Fruit fly (Drosophila melanogaster) whole organism, wandering third instar larva: Measurements from ENCODE around the gene CG10512.

Source experiments
- Abd-B ChIP-seq: fragments of >200 bp; optimal IDR thresholded peaks from 2 replicates; lab custom pipeline; 2017; ENCODE audit warnings: missing biosample characterization, missing genetic modification characterization
- CG32264 ChIP-seq: fragments of 200-800 bp; sonication (Bioruptor generic); optimal IDR thresholded peaks from 2 replicates; lab custom pipeline; 2016; ENCODE audit warnings: missing biosample characterization, missing genetic modification characterization
- CG9705 ChIP-seq: fragments of 200-800 bp; sonication (Bioruptor generic); optimal IDR thresholded peaks from 2 replicates; lab custom pipeline; 2018; ENCODE audit warnings: missing biosample characterization, mild to moderate bottlenecking, missing genetic modification characterization
- CrebA ChIP-seq: fragments of 200-800 bp; sonication (Bioruptor generic); optimal IDR thresholded peaks from 2 replicates; lab custom pipeline; 2016; ENCODE audit warnings: missing biosample characterization, mild to moderate bottlenecking, missing genetic modification characterization, borderline replicate concordance
- Dfd ChIP-seq: fragments of >200 bp; optimal IDR thresholded peaks from 2 replicates; lab custom pipeline; 2017; ENCODE audit warnings: missing biosample characterization, missing genetic modification characterization
- Dif ChIP-seq: fragments of 200-275, 200-300 bp; sonication (Bioruptor generic); optimal IDR thresholded peaks from 2 replicates; lab custom pipeline; 2018; ENCODE audit warnings: missing biosample characterization, missing genetic modification characterization; ENCODE audit not compliant: partially characterized antibody
- GATAd ChIP-seq: sonication (Bioruptor generic); optimal IDR thresholded peaks from 2 replicates; lab custom pipeline; 2016; ENCODE audit warnings: missing biosample characterization, missing genetic modification characterization
- HLH106 ChIP-seq: fragments of 200-800 bp; optimal IDR thresholded peaks from 3 replicates; lab custom pipeline; 2019; ENCODE audit warnings: missing biosample characterization, mild to moderate bottlenecking, missing genetic modification characterization, moderate library complexity
- Hnf4 ChIP-seq: fragments of 200-800 bp; sonication (Bioruptor generic); optimal IDR thresholded peaks from 2 replicates; lab custom pipeline; 2016; ENCODE audit warnings: missing biosample characterization, mild to moderate bottlenecking, missing genetic modification characterization
- Hr78 ChIP-seq: fragments of >200 bp; optimal IDR thresholded peaks from 2 replicates; lab custom pipeline; 2017; ENCODE audit warnings: missing biosample characterization, missing genetic modification characterization
- Hr83 ChIP-seq: fragments of 200-300 bp; sonication (Bioruptor generic); optimal IDR thresholded peaks from 2 replicates; lab custom pipeline; 2016; ENCODE audit warnings: missing biosample characterization, mild to moderate bottlenecking, missing genetic modification characterization, moderate library complexity; ENCODE audit not compliant: poor library complexity, severe bottlenecking
- Jra ChIP-seq: sonication (Bioruptor generic); optimal IDR thresholded peaks from 2 replicates; lab custom pipeline; 2016; ENCODE audit warnings: missing biosample characterization, missing genetic modification characterization
- Mio ChIP-seq: sonication (Bioruptor generic); optimal IDR thresholded peaks from 2 replicates; lab custom pipeline; 2016; ENCODE audit warnings: missing biosample characterization, missing genetic modification characterization
- Myc ChIP-seq: fragments of >200 bp; optimal IDR thresholded peaks from 2 replicates; lab custom pipeline; 2017
- N ChIP-seq: fragments of >200 bp; optimal IDR thresholded peaks from 2 replicates; lab custom pipeline; 2018; ENCODE audit warnings: missing biosample characterization, missing external identifiers, missing genetic modification characterization
- OdsH ChIP-seq: fragments of 200-800 bp; sonication (Bioruptor generic); optimal IDR thresholded peaks from 2 replicates; lab custom pipeline; 2016; ENCODE audit warnings: missing biosample characterization, mild to moderate bottlenecking, missing genetic modification characterization
- Rel ChIP-seq, 2 experiments: fragments of 200-800 bp; sonication (Bioruptor generic) in 1 of 2; optimal IDR thresholded peaks; 2 replicates in 1 of 2; 3 replicates in 1 of 2; lab custom pipeline; 2016 to 2019; ENCODE audit warnings: mild to moderate bottlenecking in 2 of 2, missing biosample characterization in 2 of 2, missing genetic modification characterization in 2 of 2, moderate library complexity in 1 of 2
- Sp1 ChIP-seq: fragments of 200-800 bp; sonication (Bioruptor generic); optimal IDR thresholded peaks from 3 replicates; lab custom pipeline; 2019; ENCODE audit warnings: missing biosample characterization, mild to moderate bottlenecking, missing genetic modification characterization, moderate library complexity
- Vsx2 ChIP-seq: fragments of 200-300, 225-300 bp; sonication (Bioruptor generic); optimal IDR thresholded peaks from 2 replicates; lab custom pipeline; 2018; ENCODE audit warnings: missing biosample characterization, missing genetic modification characterization; ENCODE audit not compliant: partially characterized antibody
- br ChIP-seq: fragments of 200-800 bp; sonication (Bioruptor generic); optimal IDR thresholded peaks from 2 replicates; lab custom pipeline; 2016; ENCODE audit warnings: missing biosample characterization, missing genetic modification characterization
- brk ChIP-seq: fragments of 200-800 bp; sonication (Bioruptor generic); optimal IDR thresholded peaks from 2 replicates; lab custom pipeline; 2016; ENCODE audit warnings: missing biosample characterization, mild to moderate bottlenecking, missing genetic modification characterization
- dl ChIP-seq, 2 experiments: fragments of 175-275, 200-275 bp in 1 of 2; fragments of 200-275 bp in 1 of 2; sonication (Bioruptor generic); optimal IDR thresholded peaks; lab custom pipeline; 2018; ENCODE audit warnings: mild to moderate bottlenecking in 2 of 2, missing biosample characterization in 2 of 2, missing genetic modification characterization in 2 of 2, moderate library complexity in 2 of 2; ENCODE audit not compliant: partially characterized antibody in 2 of 2, insufficient read depth in 1 of 2
- dmrt93B ChIP-seq: fragments of 200-800 bp; sonication (Bioruptor generic); optimal IDR thresholded peaks from 2 replicates; lab custom pipeline; 2018; ENCODE audit warnings: missing biosample characterization, mild to moderate bottlenecking, missing genetic modification characterization
- dsf ChIP-seq: sonication (Bioruptor generic); optimal IDR thresholded peaks from 2 replicates; lab custom pipeline; 2016; ENCODE audit warnings: missing biosample characterization, missing genetic modification characterization, borderline replicate concordance
- ey ChIP-seq: fragments of 200-800 bp; sonication (Bioruptor generic); optimal IDR thresholded peaks from 2 replicates; lab custom pipeline; 2016; ENCODE audit warnings: missing biosample characterization, missing genetic modification characterization
- foxo ChIP-seq, 2 experiments: fragments of 200-800 bp; sonication (Bioruptor generic); optimal IDR thresholded peaks; 2 replicates in 1 of 2; 3 replicates in 1 of 2; lab custom pipeline; 2016 to 2017; ENCODE audit warnings: missing biosample characterization in 2 of 2, missing genetic modification characterization in 2 of 2
- fru ChIP-seq: fragments of 200-800 bp; sonication (Bioruptor generic); optimal IDR thresholded peaks from 3 replicates; lab custom pipeline; 2016; ENCODE audit warnings: missing biosample characterization, mild to moderate bottlenecking, missing genetic modification characterization
- h ChIP-seq: fragments of 200-800 bp; sonication (Bioruptor generic); optimal IDR thresholded peaks from 3 replicates; lab custom pipeline; 2016; ENCODE audit warnings: missing biosample characterization, mild to moderate bottlenecking, missing genetic modification characterization
- jim ChIP-seq: fragments of 175-275, 200-325 bp; sonication (Bioruptor generic); optimal IDR thresholded peaks from 2 replicates; lab custom pipeline; 2016; ENCODE audit warnings: missing biosample characterization, mild to moderate bottlenecking, missing genetic modification characterization
- lola ChIP-seq: fragments of >200 bp; optimal IDR thresholded peaks from 2 replicates; lab custom pipeline; 2017; ENCODE audit warnings: missing biosample characterization, missing genetic modification characterization
- pan ChIP-seq: fragments of >200 bp; optimal IDR thresholded peaks from 2 replicates; lab custom pipeline; 2017
- psq ChIP-seq: fragments of 200-800 bp; sonication (Bioruptor generic); optimal IDR thresholded peaks from 3 replicates; lab custom pipeline; 2017; ENCODE audit warnings: missing biosample characterization, mild to moderate bottlenecking, missing genetic modification characterization, moderate library complexity
- rgr ChIP-seq: fragments of 200-800 bp; sonication (Bioruptor generic); optimal IDR thresholded peaks from 3 replicates; lab custom pipeline; 2016; ENCODE audit warnings: missing biosample characterization, mild to moderate bottlenecking, missing genetic modification characterization
- sage ChIP-seq: fragments of 200-800 bp; sonication (Bioruptor generic); optimal IDR thresholded peaks from 2 replicates; lab custom pipeline; 2016; ENCODE audit warnings: missing biosample characterization, mild to moderate bottlenecking, missing genetic modification characterization
- sv ChIP-seq: fragments of 200-800 bp; sonication (Bioruptor generic); optimal IDR thresholded peaks from 3 replicates; lab custom pipeline; 2016; ENCODE audit warnings: missing biosample characterization, missing genetic modification characterization
- tai ChIP-seq: sonication (Bioruptor generic); optimal IDR thresholded peaks from 2 replicates; lab custom pipeline; 2016; ENCODE audit warnings: missing biosample characterization, missing genetic modification characterization
- usp ChIP-seq: fragments of >200 bp; optimal IDR thresholded peaks from 2 replicates; lab custom pipeline; 2017; ENCODE audit warnings: missing biosample characterization, missing genetic modification characterization
- woc ChIP-seq: sonication (Bioruptor generic); optimal IDR thresholded peaks from 2 replicates; lab custom pipeline; 2016; ENCODE audit warnings: missing biosample characterization, mild to moderate bottlenecking, missing genetic modification characterization

Gene CG10512

DNA sequence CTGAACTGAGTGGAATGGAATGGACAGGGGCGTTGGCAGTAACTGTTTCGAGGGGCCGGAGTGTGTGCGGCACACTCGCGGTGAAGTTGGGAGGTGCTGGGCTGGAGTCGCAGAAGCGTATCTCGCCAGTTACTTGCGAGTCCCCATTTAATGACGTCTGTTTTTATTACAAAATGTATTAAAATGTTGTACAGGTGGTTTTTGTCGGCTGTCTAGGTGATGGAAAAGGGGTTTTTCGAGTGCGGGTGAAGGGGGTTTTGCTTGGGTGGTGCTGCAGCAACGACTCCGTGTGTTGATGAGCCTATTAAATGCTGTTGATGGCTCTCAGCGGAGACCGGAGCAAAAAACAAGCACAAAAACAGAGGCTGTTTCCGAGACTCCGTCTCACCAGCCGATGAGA lies 48.7 kb downstream of the CG10512 start:
- peak; percentile 33 for TF ChIP-seq psq (GFP tag; lab: Kevin White, UChicago)
- TF ChIP-seq CG32264 (GFP tag; lab: Kevin White, UChicago): no peak
- TF ChIP-seq Hr83 (GFP tag; lab: Kevin White, UChicago): no peak
- no peak for TF ChIP-seq tai (GFP tag; lab: Kevin White, UChicago)
- no peak for TF ChIP-seq dsf
- TF ChIP-seq dl (GFP tag; optimal IDR thresholded peaks at IDR 0.05; lab: Kevin White, UChicago; ENCODE audit: insufficient read depth in 1 of 2, partially characterized antibody in 2 of 2): no peak
- no peak for TF ChIP-seq pan
- TF ChIP-seq Abd-B (GFP tag; lab: Kevin White, UChicago): no peak
- TF ChIP-seq Dfd (GFP tag; lab: Kevin White, UChicago): no peak
- TF ChIP-seq CG9705 (GFP tag; lab: Kevin White, UChicago): no peak
- TF ChIP-seq Jra (GFP tag; lab: Kevin White, UChicago): no peak
- TF ChIP-seq Hnf4 (GFP tag; lab: Kevin White, UChicago): peak; percentile 21
- TF ChIP-seq brk (GFP tag; lab: Kevin White, UChicago): no peak
- no peak for TF ChIP-seq sage (GFP tag; lab: Kevin White, UChicago)
- TF ChIP-seq dmrt93B (GFP tag; lab: Kevin White, UChicago): peak; percentile 10
- no peak for TF ChIP-seq CrebA
- peak; percentile 49 for TF ChIP-seq ey (GFP tag; lab: Kevin White, UChicago)
- peak; percentile 61 for TF ChIP-seq h (GFP tag; lab: Kevin White, UChicago)
- no peak for TF ChIP-seq Vsx2
- no peak for TF ChIP-seq Rel (GFP tag; optimal IDR thresholded peaks at IDR 0.05; lab: Kevin White, UChicago)
- no peak for TF ChIP-seq Rel (tag; optimal IDR thresholded peaks at IDR 0.05; lab: Kevin White, UChicago)
- no peak for TF ChIP-seq usp (GFP tag; lab: Kevin White, UChicago)
- TF ChIP-seq lola (GFP tag; lab: Kevin White, UChicago): no peak
- no peak for TF ChIP-seq Mio (GFP tag; lab: Kevin White, UChicago)
- TF ChIP-seq woc (GFP tag; lab: Kevin White, UChicago): peak; percentile 41
- TF ChIP-seq Hr78 (GFP tag; lab: Kevin White, UChicago): no peak
- peak in 1 of 2 experiments; percentile 57 for TF ChIP-seq foxo (GFP tag; optimal IDR thresholded peaks at IDR 0.05; lab: Kevin White, UChicago)
- TF ChIP-seq Myc (lab: Kevin White, UChicago): no peak
- TF ChIP-seq Dif (GFP tag; lab: Kevin White, UChicago): no peak
- TF ChIP-seq jim (GFP tag; lab: Kevin White, UChicago): no peak
- TF ChIP-seq HLH106 (tag; lab: Kevin White, UChicago): peak; percentile 37
- peak; percentile 64 for TF ChIP-seq br (GFP tag; lab: Kevin White, UChicago)
- no peak for TF ChIP-seq GATAd
- peak; percentile 51 for TF ChIP-seq rgr
- TF ChIP-seq Sp1 (GFP tag; lab: Kevin White, UChicago): peak; percentile 24
- no peak for TF ChIP-seq sv (GFP tag; lab: Kevin White, UChicago)
- TF ChIP-seq fru (GFP tag; lab: Kevin White, UChicago): peak; percentile 70
- no peak for TF ChIP-seq N (GFP tag; lab: Kevin White, UChicago)
- TF ChIP-seq OdsH (GFP tag; lab: Kevin White, UChicago): peak; percentile 40

DNA sequence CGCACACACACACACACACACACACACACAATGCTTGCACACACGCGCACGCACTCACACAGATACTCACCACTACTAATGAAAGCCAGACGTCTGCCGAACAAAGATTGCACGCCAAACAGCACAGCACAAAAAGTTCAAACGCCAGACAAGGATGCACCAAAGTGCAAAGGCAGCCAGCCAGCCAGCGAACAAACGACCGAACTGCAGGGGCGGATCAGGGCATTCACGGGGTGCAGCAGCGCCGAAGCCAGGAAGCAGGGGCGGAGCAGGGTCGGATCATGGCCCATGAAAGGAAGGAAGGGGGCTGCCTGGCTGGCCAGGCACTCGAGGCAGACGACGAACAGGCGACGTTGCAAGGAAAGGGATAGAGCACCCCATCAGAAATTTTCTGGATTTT lies 49.8 kb downstream of the CG10512 start:
- TF ChIP-seq dmrt93B (GFP tag; lab: Kevin White, UChicago) (no peak), fru (GFP tag; lab: Kevin White, UChicago) (peak; percentile 19), Jra (GFP tag; lab: Kevin White, UChicago) (no peak), lola (GFP tag; lab: Kevin White, UChicago) (no peak), usp (GFP tag; lab: Kevin White, UChicago) (no peak), Abd-B (GFP tag; lab: Kevin White, UChicago) (no peak), rgr (no peak), pan (no peak), Dfd (GFP tag; lab: Kevin White, UChicago) (peak; percentile 47), CG32264 (GFP tag; lab: Kevin White, UChicago) (no peak), Dif (GFP tag; lab: Kevin White, UChicago) (peak; percentile 88), N (GFP tag; lab: Kevin White, UChicago) (no peak), brk (GFP tag; lab: Kevin White, UChicago) (no peak), CrebA (no peak), Hr78 (GFP tag; lab: Kevin White, UChicago) (no peak), ey (GFP tag; lab: Kevin White, UChicago) (no peak), Vsx2 (peak; percentile 31), OdsH (GFP tag; lab: Kevin White, UChicago) (no peak), sage (GFP tag; lab: Kevin White, UChicago) (no peak), sv (GFP tag; lab: Kevin White, UChicago) (no peak), Hnf4 (GFP tag; lab: Kevin White, UChicago) (peak; percentile 44), foxo (GFP tag; optimal IDR thresholded peaks at IDR 0.05; lab: Kevin White, UChicago) (no peak), Mio (GFP tag; lab: Kevin White, UChicago) (no peak), Myc (lab: Kevin White, UChicago) (no peak), HLH106 (tag; lab: Kevin White, UChicago) (no peak), tai (GFP tag; lab: Kevin White, UChicago) (no peak), GATAd (no peak), Rel (GFP tag; optimal IDR thresholded peaks at IDR 0.05; lab: Kevin White, UChicago) (peak; percentile 24), Rel (tag; optimal IDR thresholded peaks at IDR 0.05; lab: Kevin White, UChicago) (no peak), dsf (no peak), Sp1 (GFP tag; lab: Kevin White, UChicago) (no peak), Hr83 (GFP tag; lab: Kevin White, UChicago) (no peak), psq (GFP tag; lab: Kevin White, UChicago) (peak; percentile 12), h (GFP tag; lab: Kevin White, UChicago) (no peak), br (GFP tag; lab: Kevin White, UChicago) (peak; percentile 57), jim (GFP tag; lab: Kevin White, UChicago) (peak; percentile 5), woc (GFP tag; lab: Kevin White, UChicago) (peak; percentile 77), dl (GFP tag; optimal IDR thresholded peaks at IDR 0.05; lab: Kevin White, UChicago; ENCODE audit: insufficient read depth in 1 of 2, partially characterized antibody in 2 of 2) (peak in 1 of 2 experiments; percentile 43), CG9705 (GFP tag; lab: Kevin White, UChicago) (peak; percentile 10)
